Worm (Caenorhabditis elegans) whole organism, L4 larva: ENCODE data around the gene T04C12.1.

Experiments used
- F26F4.8 ChIP-seq: fragments of 200-800 bp; sonication (Bioruptor generic); conservative IDR thresholded peaks from 2 replicates; pipeline ENCODE4 v1.3.6; 2022; ENCODE audit warnings: missing genetic modification characterization, missing compliant biosample characterization
- F49E8.2 ChIP-seq: sonication (generic microtip); optimal IDR thresholded peaks from 2 replicates; lab custom pipeline; 2016; ENCODE audit warnings: missing compliant biosample characterization, mild to moderate bottlenecking, missing genetic modification characterization, borderline replicate concordance
- T26A8.4 ChIP-seq: fragments of 200-800 bp; sonication (Bioruptor generic); IDR thresholded peaks from 2 replicates; pipeline ENCODE4 v1.3.6; 2022; ENCODE audit warnings: missing genetic modification characterization, missing compliant biosample characterization
- Y105C5A.15 ChIP-seq: fragments of 200-800 bp; sonication (Bioruptor generic); IDR thresholded peaks from 2 replicates; pipeline ENCODE4 v1.3.6; 2022; ENCODE audit warnings: missing genetic modification characterization, missing compliant biosample characterization
- ZK337.2 ChIP-seq: fragments of 200-800 bp; sonication (Bioruptor generic); IDR thresholded peaks from 2 replicates; pipeline ENCODE4 v1.3.6; 2022; ENCODE audit warnings: missing genetic modification reagents, missing genetic modification characterization, missing compliant biosample characterization
- aha-1 ChIP-seq: fragments of 150-350 bp; peaks from one replicate; lab custom pipeline; 2014; ENCODE audit warnings: missing biosample characterization, missing genetic modification characterization
- ceh-28 ChIP-seq: fragments of 150-350 bp; optimal IDR thresholded peaks from 2 replicates; lab custom pipeline; 2014; ENCODE audit warnings: missing biosample characterization, missing genetic modification reagents, missing genetic modification characterization
- ceh-32 ChIP-seq: sonication (generic microtip); optimal IDR thresholded peaks from 2 replicates; lab custom pipeline; 2016; ENCODE audit warnings: mild to moderate bottlenecking, missing genetic modification characterization, missing compliant biosample characterization; ENCODE audit not compliant: poor library complexity
- ceh-82 ChIP-seq: sonication (generic microtip); optimal IDR thresholded peaks from 2 replicates; lab custom pipeline; 2017; ENCODE audit warnings: missing biosample characterization, missing genetic modification characterization
- dmd-8 ChIP-seq: fragments of 200-800 bp; sonication (Bioruptor generic); IDR thresholded peaks from 2 replicates; pipeline ENCODE4 v1.3.6; 2022; ENCODE audit warnings: missing genetic modification characterization, missing compliant biosample characterization
- dmd-9 ChIP-seq: fragments of 200-800 bp; sonication (Bioruptor generic); IDR thresholded peaks from 2 replicates; pipeline ENCODE4 v1.3.6; 2022; ENCODE audit warnings: missing genetic modification reagents, missing genetic modification characterization, missing compliant biosample characterization
- duxl-1 ChIP-seq: sonication (generic microtip); optimal IDR thresholded peaks from 2 replicates; lab custom pipeline; 2016; ENCODE audit warnings: mild to moderate bottlenecking, missing genetic modification characterization, moderate library complexity, missing compliant biosample characterization; ENCODE audit not compliant: poor library complexity
- dve-1 ChIP-seq: sonication (generic microtip); optimal IDR thresholded peaks from 2 replicates; lab custom pipeline; 2017; ENCODE audit warnings: antibody characterized with exemption, mild to moderate bottlenecking, missing genetic modification characterization, missing compliant biosample characterization; ENCODE audit not compliant: insufficient read depth
- egl-43 ChIP-seq: fragments of 200-800 bp; sonication (Bioruptor generic); IDR thresholded peaks from 2 replicates; pipeline ENCODE4 v1.3.6; 2022; ENCODE audit warnings: missing genetic modification reagents, missing genetic modification characterization, missing compliant biosample characterization
- fkh-10 ChIP-seq: fragments of 150-350 bp; optimal IDR thresholded peaks from 2 replicates; lab custom pipeline; 2014; ENCODE audit warnings: missing biosample characterization, missing genetic modification reagents, missing genetic modification characterization
- fos-1 ChIP-seq: fragments of 150-350 bp; optimal IDR thresholded peaks from 2 replicates; lab custom pipeline; 2014; ENCODE audit warnings: missing biosample characterization, missing genetic modification characterization
- hif-1 ChIP-seq, 2 experiments: sonication (generic microtip); optimal IDR thresholded peaks; 2 replicates each; lab custom pipeline; 2016 to 2017; ENCODE audit warnings: missing compliant biosample characterization in 2 of 2, missing genetic modification characterization in 2 of 2, missing genetic modification reagents in 2 of 2, missing genotype in 2 of 2, mild to moderate bottlenecking in 1 of 2
- hlh-30 ChIP-seq: sonication (generic microtip); optimal IDR thresholded peaks from 2 replicates; lab custom pipeline; 2017; ENCODE audit warnings: antibody characterized with exemption, mild to moderate bottlenecking, missing genetic modification characterization, missing compliant biosample characterization; ENCODE audit not compliant: insufficient read depth
- jun-1 ChIP-seq: fragments of 150-350 bp; optimal IDR thresholded peaks from 2 replicates; lab custom pipeline; 2014; ENCODE audit warnings: missing biosample characterization, missing genetic modification reagents, missing genetic modification characterization
- lin-15B ChIP-seq: fragments of 150-350 bp; sonication (generic microtip); optimal IDR thresholded peaks from 3 replicates; lab custom pipeline; 2014; ENCODE audit warnings: missing biosample characterization, missing genetic modification characterization
- lin-29 ChIP-seq: fragments of 200-800 bp; sonication (Bioruptor generic); IDR thresholded peaks from 2 replicates; pipeline ENCODE4 v1.3.6; 2022; ENCODE audit warnings: missing genetic modification reagents, missing genetic modification characterization, missing compliant biosample characterization
- lin-38 ChIP-seq: fragments of 200-800 bp; sonication (Bioruptor generic); IDR thresholded peaks from 2 replicates; pipeline ENCODE4 v1.3.6; 2022; ENCODE audit warnings: missing genetic modification reagents, missing genetic modification characterization, missing compliant biosample characterization
- lsy-2 ChIP-seq, 2 experiments: fragments of 150-350 bp in 1 of 2; sonication (generic microtip) in 1 of 2; optimal IDR thresholded peaks; 2 replicates each; lab custom pipeline; 2014 to 2017; ENCODE audit warnings: missing biosample characterization in 2 of 2, missing genetic modification characterization in 2 of 2
- mdl-1 ChIP-seq, 2 experiments: fragments of 150-350 bp in 1 of 2; sonication (generic microtip) in 1 of 2; optimal IDR thresholded peaks; 2 replicates each; lab custom pipeline; 2014 to 2017; ENCODE audit warnings: missing biosample characterization in 2 of 2, missing genetic modification characterization in 2 of 2
- mdt-29 ChIP-seq: fragments of 200-800 bp; sonication (Bioruptor generic); IDR thresholded peaks from 2 replicates; pipeline ENCODE4 v1.3.6; 2022; ENCODE audit warnings: missing genetic modification reagents, missing genetic modification characterization, missing compliant biosample characterization
- mep-1 ChIP-seq: fragments of 150-350 bp; sonication (generic microtip); optimal IDR thresholded peaks from 3 replicates; lab custom pipeline; 2014; ENCODE audit warnings: missing biosample characterization, missing genetic modification characterization
- mes-2 ChIP-seq: sonication (generic microtip); optimal IDR thresholded peaks from 2 replicates; lab custom pipeline; 2016; ENCODE audit warnings: missing genotype, mild to moderate bottlenecking, missing genetic modification characterization, missing compliant biosample characterization; ENCODE audit not compliant: poor library complexity, severe bottlenecking
- mxl-2 ChIP-seq: fragments of 200-800 bp; sonication (Bioruptor generic); conservative IDR thresholded peaks from 2 replicates; pipeline ENCODE4 v1.3.6; 2022; ENCODE audit warnings: missing genetic modification reagents, missing genetic modification characterization, missing compliant biosample characterization
- nhr-10 ChIP-seq: fragments of 150-350 bp; optimal IDR thresholded peaks from 2 replicates; lab custom pipeline; 2014; ENCODE audit warnings: missing biosample characterization, missing genetic modification characterization
- nhr-102 ChIP-seq: sonication (generic microtip); optimal IDR thresholded peaks from 2 replicates; lab custom pipeline; 2016; ENCODE audit warnings: mild to moderate bottlenecking, missing genetic modification characterization, moderate library complexity, missing compliant biosample characterization
- nhr-11 ChIP-seq: fragments of 150-350 bp; optimal IDR thresholded peaks from 2 replicates; lab custom pipeline; 2014; ENCODE audit warnings: missing biosample characterization, missing genetic modification characterization
- nhr-111 ChIP-seq: fragments of 200-800 bp; sonication (Bioruptor generic); optimal IDR thresholded peaks from 2 replicates; lab custom pipeline; 2018; ENCODE audit warnings: mild to moderate bottlenecking, missing genetic modification characterization, missing compliant biosample characterization
- nhr-77 ChIP-seq: fragments of 150-350 bp; optimal IDR thresholded peaks from 2 replicates; lab custom pipeline; 2014; ENCODE audit warnings: missing biosample characterization, missing genetic modification characterization
- pha-4 ChIP-seq, 2 experiments: fragments of 150-350 bp in 1 of 2; fragments of 200-800 bp in 1 of 2; sonication (Bioruptor generic) in 1 of 2; IDR thresholded peaks in 1 of 2; optimal IDR thresholded peaks in 1 of 2; 2 replicates each; pipeline versions ENCODE4 v1.3.6 to Lab custom; 2014 to 2022; ENCODE audit warnings: missing genetic modification characterization in 2 of 2, missing genetic modification reagents in 2 of 2, missing biosample characterization in 1 of 2, missing compliant biosample characterization in 1 of 2
- php-3 ChIP-seq: fragments of 200-800 bp; sonication (Bioruptor generic); IDR thresholded peaks from 2 replicates; pipeline ENCODE4 v1.3.6; 2022; ENCODE audit warnings: missing genetic modification reagents, missing genetic modification characterization, missing compliant biosample characterization
- pqm-1 ChIP-seq: sonication (generic microtip); optimal IDR thresholded peaks from 2 replicates; lab custom pipeline; 2017; ENCODE audit warnings: missing biosample characterization, missing genetic modification characterization
- rbr-2 ChIP-seq: sonication (generic microtip); optimal IDR thresholded peaks from 2 replicates; lab custom pipeline; 2016; ENCODE audit warnings: missing genotype, missing genetic modification characterization, missing compliant biosample characterization
- sdz-12 ChIP-seq: fragments of 200-800 bp; sonication (Bioruptor generic); optimal IDR thresholded peaks from 2 replicates; lab custom pipeline; 2018; ENCODE audit warnings: mild to moderate bottlenecking, missing genetic modification characterization, missing compliant biosample characterization
- set-16 ChIP-seq: fragments of 200-800 bp; sonication (Bioruptor generic); IDR thresholded peaks from 2 replicates; pipeline ENCODE4 v1.3.6; 2022; ENCODE audit warnings: missing genetic modification reagents, missing genetic modification characterization, missing compliant biosample characterization
- snpc-1.2 ChIP-seq: fragments of 200-800 bp; sonication (Bioruptor generic); IDR thresholded peaks from 2 replicates; pipeline ENCODE4 v1.3.6; 2022; ENCODE audit warnings: missing genetic modification reagents, missing genetic modification characterization, missing compliant biosample characterization
- snpc-4 ChIP-seq: fragments of 150-350 bp; optimal IDR thresholded peaks from 2 replicates; lab custom pipeline; 2014; ENCODE audit warnings: missing biosample characterization, missing genetic modification characterization
- spr-1 ChIP-seq: sonication (generic microtip); optimal IDR thresholded peaks from 2 replicates; lab custom pipeline; 2016; ENCODE audit warnings: mild to moderate bottlenecking, missing genetic modification characterization, missing compliant biosample characterization
- spr-3 ChIP-seq: fragments of 200-800 bp; sonication (Bioruptor generic); optimal IDR thresholded peaks from 2 replicates; lab custom pipeline; 2018; ENCODE audit warnings: mild to moderate bottlenecking, missing genetic modification characterization, missing compliant biosample characterization
- tra-1 ChIP-seq: fragments of 200-800 bp; sonication (Bioruptor generic); IDR thresholded peaks from 2 replicates; pipeline ENCODE4 v1.3.6; 2022; ENCODE audit warnings: missing genetic modification reagents, missing genetic modification characterization, missing compliant biosample characterization
- unc-62 ChIP-seq, 3 experiments: fragments of 150-350 bp in 1 of 3; sonication (generic microtip); optimal IDR thresholded peaks in 2 of 3; peaks in 1 of 3; 1 replicate in 1 of 3; 2 replicates in 2 of 3; lab custom pipeline; 2014 to 2017; ENCODE audit warnings: missing biosample characterization in 3 of 3, missing genetic modification characterization in 3 of 3, missing genetic modification reagents in 3 of 3, missing genotype in 1 of 3
- vab-7 ChIP-seq: fragments of 200-800 bp; sonication (Bioruptor generic); IDR thresholded peaks from 2 replicates; pipeline ENCODE4 v1.3.6; 2022; ENCODE audit warnings: missing genetic modification reagents, missing genetic modification characterization, missing compliant biosample characterization
- zfp-2 ChIP-seq: sonication (generic microtip); optimal IDR thresholded peaks from 2 replicates; lab custom pipeline; 2016; ENCODE audit warnings: mild to moderate bottlenecking, missing genetic modification characterization, missing compliant biosample characterization
- ztf-7 ChIP-seq: fragments of 150-350 bp; optimal IDR thresholded peaks from 2 replicates; lab custom pipeline; 2014; ENCODE audit warnings: missing biosample characterization, missing genetic modification characterization

Gene T04C12.1

DNA sequence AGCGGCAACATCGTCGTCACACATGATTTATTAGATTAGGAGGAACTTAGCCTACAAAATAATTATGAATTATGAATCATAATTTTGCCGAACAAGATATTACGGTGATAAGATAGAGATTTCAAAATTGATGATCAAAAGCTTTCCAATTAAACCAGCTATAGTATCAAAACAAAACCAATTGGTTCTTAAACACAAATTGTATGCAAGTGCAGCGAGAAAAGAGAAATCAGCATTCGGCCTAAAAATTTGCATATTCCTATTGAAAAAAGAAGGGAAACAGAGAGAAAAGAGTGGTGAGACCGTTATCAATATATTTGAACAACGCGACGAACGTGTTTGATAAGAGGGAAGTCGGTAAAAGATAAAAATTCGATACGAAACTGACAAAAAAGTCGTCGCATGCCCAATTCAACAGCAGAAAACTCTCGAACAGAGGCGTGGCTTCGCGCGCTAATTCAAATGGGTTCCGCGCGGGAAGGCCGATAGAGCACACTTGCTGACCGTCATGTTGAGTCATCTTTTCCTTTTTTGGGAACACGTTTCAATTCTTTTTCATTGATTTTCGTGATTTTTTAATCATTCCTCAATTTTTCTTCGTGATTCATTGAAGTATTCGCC is 19.1 kb upstream of the T04C12.1 start, which contains the start of gene act-2 (continued):
- TF ChIP-seq egl-43 (0 out of 2 replicates have a peak, but pooled peaks have one; percentile 33), mdl-1 (tag; optimal IDR thresholded peaks at IDR 0.05; lab: Kevin White, UChicago) (peak in 1 of 2 experiments; percentile 69), snpc-1.2 (GFP tag; lab: Robert Waterston, UW) (no peak), fos-1 (tag; lab: Kevin White, UChicago) (no peak), duxl-1 (peak; percentile 10), hif-1 (tag; optimal IDR thresholded peaks at IDR 0.05; lab: Kevin White, UChicago) (peak in 1 of 2 experiments; percentile 44), zfp-2 (tag; lab: Kevin White, UChicago) (peak; percentile 9), F26F4.8 (GFP tag; lab: Robert Waterston, UW) (no peak), rbr-2 (tag; lab: Kevin White, UChicago) (peak; percentile 72), mdt-29 (GFP tag; lab: Robert Waterston, UW) (0 out of 2 replicates have a peak, but pooled peaks have one; percentile 32), mes-2 (tag; lab: Kevin White, UChicago) (peak; percentile 76), F49E8.2 (tag; lab: Kevin White, UChicago) (no peak), sdz-12 (GFP tag; lab: Kevin White, UChicago) (no peak), nhr-77 (tag; lab: Kevin White, UChicago) (peak; percentile 32), nhr-111 (GFP tag; lab: Kevin White, UChicago) (no peak), ZK337.2 (GFP tag; lab: Robert Waterston, UW) (no peak), lin-29 (GFP tag; lab: Robert Waterston, UW) (no peak), jun-1 (tag; lab: Kevin White, UChicago) (no peak), lin-38 (GFP tag; lab: Robert Waterston, UW) (peak; percentile 94), fkh-10 (GFP tag; lab: Kevin White, UChicago) (peak; percentile 64), mxl-2 (GFP tag; lab: Robert Waterston, UW) (no peak), set-16 (GFP tag; lab: Robert Waterston, UW) (no peak; the same call in 1 of the 2 replicates), lsy-2 (tag; optimal IDR thresholded peaks at IDR 0.05; lab: Kevin White, UChicago) (peak in 1 of 2 experiments; percentile 84), nhr-102 (tag; lab: Kevin White, UChicago) (no peak), dmd-8 (no peak), ceh-32 (tag; lab: Kevin White, UChicago) (no peak), mep-1 (tag; lab: Kevin White, UChicago) (peak; percentile 84), nhr-10 (tag; lab: Kevin White, UChicago) (no peak), unc-62 (GFP tag; optimal IDR thresholded peaks at IDR 0.05 in 1 of 2; lab: Kevin White, UChicago) (no peak), unc-62 (tag; optimal IDR thresholded peaks at IDR 0.05; lab: Kevin White, UChicago) (no peak), ceh-82 (no peak), pqm-1 (tag; lab: Kevin White, UChicago) (peak; percentile 71), php-3 (GFP tag; lab: Robert Waterston, UW) (no peak), vab-7 (GFP tag; lab: Robert Waterston, UW) (peak; percentile 42; the same call in 1 of the 2 replicates), spr-1 (tag; lab: Kevin White, UChicago) (peak; percentile 37), tra-1 (GFP tag; lab: Robert Waterston, UW) (0 out of 2 replicates have a peak, but pooled peaks have one; percentile 45), aha-1 (tag; lab: Kevin White, UChicago) (peak; percentile 97), spr-3 (GFP tag; lab: Kevin White, UChicago) (no peak), nhr-11 (tag; lab: Kevin White, UChicago) (peak; percentile 45), ceh-28 (tag; lab: Kevin White, UChicago) (no peak), pha-4 (GFP tag; IDR thresholded peaks at IDR 0.05; lab: Robert Waterston, UW) (0 out of 2 replicates have a peak, but pooled peaks have one; percentile 16), pha-4 (tag; optimal IDR thresholded peaks at IDR 0.05; lab: Kevin White, UChicago) (peak; percentile 73), hlh-30 (tag; lab: Kevin White, UChicago) (peak; percentile 88), T26A8.4 (GFP tag; lab: Robert Waterston, UW) (no peak), snpc-4 (tag; lab: Kevin White, UChicago) (no peak), Y105C5A.15 (GFP tag; lab: Robert Waterston, UW) (no peak), ztf-7 (tag; lab: Kevin White, UChicago) (no peak), lin-15B (tag; lab: Kevin White, UChicago) (no peak), dmd-9 (no peak), dve-1 (tag; lab: Kevin White, UChicago) (peak; percentile 78)
